Fruit fly (Drosophila melanogaster) whole organism, pupa: ENCODE measurements around the gene ATPsynD.

ENCODE experiments used
- CG8159 ChIP-seq: fragments of 200-800 bp; sonication (Bioruptor generic); optimal IDR thresholded peaks from 3 replicates; lab custom pipeline; 2018; ENCODE audit warnings: missing biosample characterization, mild to moderate bottlenecking, missing genetic modification characterization, moderate library complexity
- EcR ChIP-seq: fragments of 200-800 bp; sonication (Bioruptor generic); optimal IDR thresholded peaks from 3 replicates; lab custom pipeline; 2019; ENCODE audit warnings: missing biosample characterization, missing genetic modification characterization, mild to moderate bottlenecking, moderate library complexity, missing genetic modification reagents

DNA sequence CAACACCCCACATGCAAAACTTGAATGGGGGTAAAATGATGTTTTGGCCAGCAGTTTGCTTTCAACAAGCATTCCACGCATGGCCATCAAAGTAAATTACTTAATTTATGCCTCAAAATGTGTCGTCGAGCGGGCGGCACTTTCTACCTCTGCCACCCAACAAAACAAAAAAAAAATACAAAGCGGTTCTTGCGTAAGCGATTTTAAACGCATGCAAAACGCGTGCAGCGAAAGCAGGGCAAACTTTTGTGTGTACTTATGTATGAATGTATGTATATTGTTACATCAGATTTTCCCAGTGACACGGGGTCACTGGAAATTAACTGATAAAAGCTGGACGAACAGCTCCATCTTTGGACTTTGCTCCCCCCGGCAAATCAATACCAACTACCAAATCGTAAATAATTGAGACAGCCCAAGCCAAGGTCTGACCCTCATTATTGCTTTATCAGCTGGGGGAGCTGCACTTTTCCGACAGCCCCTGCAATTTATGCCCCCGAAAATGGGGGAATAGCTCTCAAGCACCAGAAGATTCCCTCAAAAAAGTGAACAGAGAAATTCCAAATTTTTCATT is 6.6 kb downstream of the ATPsynD start:
- no peak for TF ChIP-seq EcR (GFP tag; lab: Kevin White, UChicago)
- TF ChIP-seq CG8159 (tag; lab: Kevin White, UChicago) = no peak
